Fruit fly (Drosophila melanogaster) whole organism, embryonic: ENCODE results near the gene CG11858.

Experiments
- Bteb2 ChIP-seq: fragments of 200-800 bp; sonication (Bioruptor generic); optimal IDR thresholded peaks from 2 replicates; lab custom pipeline; 2016; ENCODE audit warnings: missing biosample characterization, missing genetic modification characterization
- CG1024 ChIP-seq: fragments of 200-800 bp; sonication (Bioruptor generic); IDR thresholded peaks from 2 replicates; pipeline ENCODE4 v1.3.6; 2022; ENCODE audit warnings: missing biosample characterization, missing genetic modification characterization
- CG10267 ChIP-seq: fragments of 200-800 bp; sonication (Bioruptor generic); optimal IDR thresholded peaks from 2 replicates; lab custom pipeline; 2018; ENCODE audit warnings: missing biosample characterization, mild to moderate bottlenecking, missing genetic modification characterization, moderate library complexity
- CG10366 ChIP-seq: fragments of 200-800 bp; sonication (Bioruptor generic); IDR thresholded peaks from 2 replicates; pipeline ENCODE4 v1.3.6; 2022; ENCODE audit warnings: missing biosample characterization, missing genetic modification characterization
- CG11695 ChIP-seq: fragments of 200-800 bp; sonication (Bioruptor generic); IDR thresholded peaks from 3 replicates; pipeline ENCODE4 v1.3.6; 2022; ENCODE audit warnings: missing biosample characterization, missing genetic modification characterization
- CG11696 ChIP-seq: fragments of 200-800 bp; sonication (Bioruptor generic); IDR thresholded peaks from 2 replicates; pipeline ENCODE4 v1.3.6; 2022; ENCODE audit warnings: missing biosample characterization, missing genetic modification characterization
- CG12071 ChIP-seq: fragments of 200-800 bp; sonication (Bioruptor generic); optimal IDR thresholded peaks from 3 replicates; lab custom pipeline; 2018; ENCODE audit warnings: missing biosample characterization, mild to moderate bottlenecking, missing genetic modification characterization
- CG13287 ChIP-seq: fragments of 200-800 bp; sonication (Bioruptor generic); IDR thresholded peaks from 2 replicates; pipeline ENCODE4 v1.3.6; 2022; ENCODE audit warnings: missing biosample characterization, missing genetic modification characterization; ENCODE audit not compliant: partially characterized antibody
- CG14710 ChIP-seq: fragments of 200-800 bp; sonication (Bioruptor generic); optimal IDR thresholded peaks from 3 replicates; lab custom pipeline; 2019; ENCODE audit warnings: missing biosample characterization, mild to moderate bottlenecking, missing genetic modification characterization, moderate library complexity
- CG15514 ChIP-seq: fragments of 200-800 bp; sonication (Bioruptor generic); optimal IDR thresholded peaks from 3 replicates; lab custom pipeline; 2017; ENCODE audit warnings: missing biosample characterization, missing genetic modification characterization, mild to moderate bottlenecking, moderate library complexity, missing genetic modification reagents
- CG1603 ChIP-seq: fragments of 200-800 bp; sonication (Bioruptor generic); optimal IDR thresholded peaks from 2 replicates; lab custom pipeline; 2019; ENCODE audit warnings: missing biosample characterization, mild to moderate bottlenecking, missing genetic modification characterization, moderate library complexity
- CG18619 ChIP-seq: fragments of 200-800 bp; sonication (Bioruptor generic); optimal IDR thresholded peaks from 3 replicates; lab custom pipeline; 2017; ENCODE audit warnings: missing biosample characterization, mild to moderate bottlenecking, missing genetic modification characterization
- CG2116 ChIP-seq: fragments of 200-800 bp; sonication (Bioruptor generic); optimal IDR thresholded peaks from 3 replicates; lab custom pipeline; 2018; ENCODE audit warnings: missing biosample characterization, mild to moderate bottlenecking, missing genetic modification characterization
- CG2199 ChIP-seq: fragments of 200-800 bp; sonication (Bioruptor generic); IDR thresholded peaks from 3 replicates; pipeline ENCODE4 v1.3.6; 2022; ENCODE audit warnings: missing biosample characterization, missing genetic modification characterization
- CG30020 ChIP-seq: fragments of 200-800 bp; optimal IDR thresholded peaks from 2 replicates; lab custom pipeline; 2019; ENCODE audit warnings: missing biosample characterization, mild to moderate bottlenecking, missing genetic modification characterization, moderate library complexity
- CG31441 ChIP-seq: fragments of 200-800 bp; sonication (Bioruptor generic); IDR thresholded peaks from 2 replicates; pipeline ENCODE4 v1.3.6; 2022; ENCODE audit warnings: missing biosample characterization, missing genetic modification characterization
- CG33557 ChIP-seq: fragments of 200-800 bp; sonication (Bioruptor generic); optimal IDR thresholded peaks from 2 replicates; lab custom pipeline; 2019; ENCODE audit warnings: missing biosample characterization, mild to moderate bottlenecking, missing genetic modification characterization, moderate library complexity
- CG4617 ChIP-seq: fragments of 200-800 bp; sonication (Bioruptor generic); optimal IDR thresholded peaks from 3 replicates; lab custom pipeline; 2016; ENCODE audit warnings: missing biosample characterization, missing genetic modification characterization, borderline replicate concordance
- CG6813 ChIP-seq: fragments of 200-800 bp; sonication (Bioruptor generic); optimal IDR thresholded peaks from 2 replicates; lab custom pipeline; 2017; ENCODE audit warnings: missing biosample characterization, missing genetic modification characterization, mild to moderate bottlenecking, moderate library complexity, missing genetic modification reagents
- CG7372 ChIP-seq: fragments of 200-800 bp; sonication (Bioruptor generic); IDR thresholded peaks from 2 replicates; pipeline ENCODE4 v1.3.6; 2022; ENCODE audit warnings: missing biosample characterization, missing genetic modification characterization
- CG8924 ChIP-seq: fragments of 200-800 bp; optimal IDR thresholded peaks from 3 replicates; lab custom pipeline; 2019; ENCODE audit warnings: missing biosample characterization, mild to moderate bottlenecking, missing genetic modification characterization, moderate library complexity
- CG9437 ChIP-seq: fragments of 200-800 bp; sonication (Bioruptor generic); optimal IDR thresholded peaks from 2 replicates; lab custom pipeline; 2018; ENCODE audit warnings: missing biosample characterization, mild to moderate bottlenecking, missing genetic modification characterization
- CG9817 ChIP-seq: fragments of 200-800 bp; sonication (Bioruptor generic); optimal IDR thresholded peaks from 2 replicates; lab custom pipeline; 2018; ENCODE audit warnings: missing biosample characterization, mild to moderate bottlenecking, missing genetic modification characterization, moderate library complexity
- Camta ChIP-seq: fragments of 200-800 bp; sonication (Bioruptor generic); optimal IDR thresholded peaks from 2 replicates; lab custom pipeline; 2016; ENCODE audit warnings: missing biosample characterization, missing genetic modification characterization
- Dbx ChIP-seq: fragments of 200-800 bp; sonication (Bioruptor generic); IDR thresholded peaks from 3 replicates; pipeline ENCODE4 v1.3.6; 2022; ENCODE audit warnings: missing biosample characterization, missing genetic modification characterization
- Dp ChIP-seq: fragments of 200-800 bp; sonication (Bioruptor generic); optimal IDR thresholded peaks from 2 replicates; lab custom pipeline; 2018; ENCODE audit warnings: missing biosample characterization, mild to moderate bottlenecking, missing genetic modification characterization, moderate library complexity
- Dref ChIP-seq: fragments of 200-800 bp; sonication (Bioruptor generic); IDR thresholded peaks from 2 replicates; pipeline ENCODE4 v1.3.6; 2022; ENCODE audit warnings: missing biosample characterization, missing genetic modification characterization
- Drgx ChIP-seq: fragments of 200-800 bp; sonication (Bioruptor generic); IDR thresholded peaks from 2 replicates; pipeline ENCODE4 v1.3.6; 2022; ENCODE audit warnings: missing biosample characterization, missing genetic modification characterization
- Hand ChIP-seq: fragments of 200-800 bp; sonication (Bioruptor generic); optimal IDR thresholded peaks from 2 replicates; lab custom pipeline; 2017; ENCODE audit warnings: mild to moderate bottlenecking, missing biosample characterization, missing genetic modification reagents, missing genetic modification characterization
- MBD-R2 ChIP-seq: fragments of 200-800 bp; sonication (Bioruptor generic); IDR thresholded peaks from 2 replicates; pipeline ENCODE4 v1.3.6; 2022; ENCODE audit warnings: missing biosample characterization, missing genetic modification characterization
- Med ChIP-seq: fragments of 200-800 bp; sonication (Bioruptor generic); peaks from one replicate; lab custom pipeline; 2016; ENCODE audit warnings: missing biosample characterization, missing genetic modification characterization, mild to moderate bottlenecking, inconsistent platforms, moderate library complexity
- Myb ChIP-seq: fragments of 200-800 bp; sonication (Bioruptor generic); optimal IDR thresholded peaks from 2 replicates; lab custom pipeline; 2016; ENCODE audit warnings: missing biosample characterization, missing genetic modification characterization
- Nf-YB ChIP-seq: fragments of 200-800 bp; sonication (Bioruptor generic); optimal IDR thresholded peaks from 3 replicates; lab custom pipeline; 2019; ENCODE audit warnings: missing biosample characterization, mild to moderate bottlenecking, missing genetic modification characterization, moderate library complexity
- Ptx1 ChIP-seq: fragments of 200-800 bp; sonication (Bioruptor generic); IDR thresholded peaks from 2 replicates; pipeline ENCODE4 v1.3.6; 2022; ENCODE audit warnings: missing biosample characterization, missing genetic modification characterization
- Ssrp ChIP-seq: fragments of 200-800 bp; sonication (Bioruptor generic); optimal IDR thresholded peaks from 2 replicates; lab custom pipeline; 2018; ENCODE audit warnings: missing biosample characterization, mild to moderate bottlenecking, missing genetic modification characterization, moderate library complexity
- al ChIP-seq: fragments of 200-800 bp; sonication (Bioruptor generic); IDR thresholded peaks from 2 replicates; pipeline ENCODE4 v1.3.6; 2022; ENCODE audit warnings: missing biosample characterization, missing genetic modification characterization
- amos ChIP-seq: fragments of 200-800 bp; sonication (Bioruptor generic); IDR thresholded peaks from 2 replicates; pipeline ENCODE4 v1.3.6; 2022; ENCODE audit warnings: missing biosample characterization, missing genetic modification characterization; ENCODE audit not compliant: partially characterized antibody
- br ChIP-seq: fragments of >200 bp; optimal IDR thresholded peaks from 2 replicates; lab custom pipeline; 2017
- cas ChIP-seq: fragments of 200-800 bp; sonication (Bioruptor generic); IDR thresholded peaks from 2 replicates; pipeline ENCODE4 v1.3.6; 2022; ENCODE audit warnings: missing biosample characterization, missing genetic modification characterization
- dati ChIP-seq: fragments of 200-800 bp; sonication (Bioruptor generic); IDR thresholded peaks from 2 replicates; pipeline ENCODE4 v1.3.6; 2022; ENCODE audit warnings: missing biosample characterization, missing genetic modification characterization
- disco-r ChIP-seq: fragments of 200-800 bp; sonication (Bioruptor generic); optimal IDR thresholded peaks from 2 replicates; lab custom pipeline; 2016; ENCODE audit warnings: missing biosample characterization, missing genetic modification characterization
- dmrt99B ChIP-seq: fragments of 200-800 bp; sonication (Bioruptor generic); optimal IDR thresholded peaks from 2 replicates; lab custom pipeline; 2018; ENCODE audit warnings: missing biosample characterization, mild to moderate bottlenecking, missing genetic modification characterization, moderate library complexity
- gsb ChIP-seq: fragments of 200-800 bp; sonication (Bioruptor generic); IDR thresholded peaks from 2 replicates; pipeline ENCODE4 v1.3.6; 2022; ENCODE audit warnings: missing biosample characterization, missing genetic modification characterization
- knrl ChIP-seq: fragments of 200-800 bp; sonication (Bioruptor generic); IDR thresholded peaks from 3 replicates; pipeline ENCODE4 v1.3.6; 2022; ENCODE audit warnings: missing biosample characterization, missing genetic modification characterization; ENCODE audit not compliant: partially characterized antibody
- oc ChIP-seq: fragments of 200-800 bp; sonication (Bioruptor generic); optimal IDR thresholded peaks from 2 replicates; lab custom pipeline; 2018; ENCODE audit warnings: missing biosample characterization, mild to moderate bottlenecking, missing genetic modification characterization, moderate library complexity
- pfk ChIP-seq: fragments of 200-800 bp; sonication (Bioruptor generic); optimal IDR thresholded peaks from 2 replicates; lab custom pipeline; 2018; ENCODE audit warnings: missing biosample characterization, mild to moderate bottlenecking, missing genetic modification characterization, moderate library complexity
- prd ChIP-seq, 3 experiments: fragments of >200 bp in 2 of 3; fragments of 200-800 bp in 1 of 3; sonication (Bioruptor generic) in 1 of 3; optimal IDR thresholded peaks in 2 of 3; IDR thresholded peaks in 1 of 3; 2 replicates in 2 of 3; 3 replicates in 1 of 3; pipeline versions ENCODE4 v1.3.6 to Lab custom; 2017 to 2022; ENCODE audit warnings: missing biosample characterization in 1 of 3, missing genetic modification characterization in 1 of 3
- pzg ChIP-seq: fragments of 200-800 bp; sonication (Bioruptor generic); optimal IDR thresholded peaks from 3 replicates; lab custom pipeline; 2018; ENCODE audit warnings: missing biosample characterization, mild to moderate bottlenecking, missing genetic modification characterization, moderate library complexity
- stwl ChIP-seq: fragments of 200-800 bp; sonication (Bioruptor generic); optimal IDR thresholded peaks from 3 replicates; lab custom pipeline; 2018; ENCODE audit warnings: missing biosample characterization, mild to moderate bottlenecking, missing genetic modification characterization, moderate library complexity

Gene CG11858

DNA sequence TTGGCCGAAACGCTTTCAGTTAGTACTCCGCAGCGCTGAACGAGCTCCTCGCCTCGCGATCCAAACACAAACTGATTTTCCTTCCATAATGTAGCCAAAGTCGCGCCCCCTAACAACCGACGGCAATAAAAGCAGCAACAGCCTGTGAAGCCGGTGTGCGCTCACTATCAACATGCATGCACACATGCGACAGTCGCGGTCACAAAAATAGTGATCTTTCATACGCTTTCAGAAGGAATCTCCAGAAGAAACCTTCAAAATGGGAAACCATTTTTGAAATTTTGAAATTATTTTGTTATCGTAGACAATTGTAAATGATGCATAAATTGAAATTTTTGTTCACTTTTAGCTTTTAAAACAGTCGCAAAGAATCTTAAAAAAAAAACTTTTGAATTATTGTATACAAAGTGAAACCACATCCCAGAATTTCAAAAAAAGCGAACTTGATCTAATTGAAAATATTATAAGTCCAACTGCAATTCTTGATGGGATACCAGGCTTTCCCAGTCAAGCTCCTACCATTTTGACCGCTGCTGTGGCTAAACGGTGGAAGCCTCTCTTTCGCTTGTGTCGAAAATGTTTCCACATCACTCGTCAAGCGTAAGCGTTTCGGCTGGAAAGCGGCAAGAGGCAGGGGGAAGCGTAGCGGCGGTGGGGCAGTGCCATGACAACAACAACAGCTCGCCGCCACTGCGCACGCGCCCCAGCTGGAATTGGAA lies 30.1 kb upstream of the CG11858 start, which contains the start of gene Cad96Cb (continued):
- TF ChIP-seq dmrt99B (peak; percentile 93), al (GFP tag; lab: Robert Waterston, UW) (no peak), CG9437 (GFP tag; lab: Kevin White, UChicago) (peak; percentile 87), Drgx (peak; percentile 78; the same call in 1 of the 2 replicates), Camta (peak; percentile 86), dati (GFP tag; lab: Robert Waterston, UW) (no peak), oc (peak; percentile 34), CG2116 (GFP tag; lab: Kevin White, UChicago) (peak; percentile 64), Ptx1 (GFP tag; lab: Robert Waterston, UW) (peak; percentile 70), Bteb2 (GFP tag; lab: Kevin White, UChicago) (peak; percentile 78), CG18619 (GFP tag; lab: Kevin White, UChicago) (peak; percentile 82), CG11696 (peak; percentile 87), CG1024 (GFP tag; lab: Robert Waterston, UW) (0 out of 2 replicates have a peak, but pooled peaks have one; percentile 12), CG2199 (no peak), Dref (GFP tag; lab: Robert Waterston, UW) (no peak), CG33557 (GFP tag; lab: Kevin White, UChicago) (peak; percentile 93), cas (GFP tag; lab: Robert Waterston, UW) (no peak), CG7372 (peak; percentile 57; the same call in 1 of the 2 replicates), CG8924 (tag; lab: Kevin White, UChicago) (peak; percentile 86), CG30020 (tag; lab: Kevin White, UChicago) (no peak), Ssrp (peak; percentile 90), prd (optimal IDR thresholded peaks at IDR 0.05; lab: Kevin White, UChicago) (no peak), prd (GFP tag; IDR thresholded peaks at IDR 0.05; lab: Robert Waterston, UW) (peak; percentile 75), Hand (GFP tag; lab: Kevin White, UChicago) (peak; percentile 20), disco-r (GFP tag; lab: Kevin White, UChicago) (peak; percentile 73), Dbx (GFP tag; lab: Robert Waterston, UW) (no peak), CG10366 (GFP tag; lab: Robert Waterston, UW) (peak; percentile 30; the same call in 1 of the 2 replicates), CG31441 (GFP tag; lab: Robert Waterston, UW) (peak; percentile 94), gsb (GFP tag; lab: Robert Waterston, UW) (no peak)
- TF ChIP-seq, all 482 proteins: peak for 328

dm6 chr3R:25235362-25235761 lies 27.2 kb upstream of the CG11858 start, which contains the start of gene Sil1:
TSS of gene Sil1 (minus strand) at chr3R:25235529.
- TF ChIP-seq CG15514 (GFP tag; lab: Kevin White, UChicago) (peak; percentile 99), stwl (peak; percentile 49), Med (GFP tag; lab: Kevin White, UChicago) (peak; percentile 27), CG1603 (peak; percentile 67), pfk (no peak), Dp (GFP tag; lab: Kevin White, UChicago) (peak; percentile 84), CG4617 (GFP tag; lab: Kevin White, UChicago) (peak; percentile 33), CG13287 (peak; percentile 9; the same call in 1 of the 2 replicates), Nf-YB (GFP tag; lab: Kevin White, UChicago) (no peak), amos (GFP tag; lab: Robert Waterston, UW) (peak; percentile 33; the same call in 1 of the 2 replicates), MBD-R2 (GFP tag; lab: Robert Waterston, UW) (peak; percentile 32; the same call in 1 of the 2 replicates), Myb (GFP tag; lab: Kevin White, UChicago) (peak; percentile 93), CG6813 (GFP tag; lab: Kevin White, UChicago) (no peak), CG10267 (tag; lab: Kevin White, UChicago) (peak; percentile 21), CG12071 (GFP tag; lab: Kevin White, UChicago) (no peak), pzg (GFP tag; lab: Kevin White, UChicago) (peak; percentile 66), CG14710 (peak; percentile 22), CG11695 (GFP tag; lab: Robert Waterston, UW) (no peak), CG9817 (tag; lab: Kevin White, UChicago) (no peak), br (lab: Kevin White, UChicago) (no peak), knrl (peak; percentile 31; the same call in 1 of the 3 replicates)
